Worm (Caenorhabditis elegans) whole organism, L4/young adult: ENCODE measurements around the gene ntl-2.

Source experiments
- W03F9.2 ChIP-seq: fragments of 150-350 bp; optimal IDR thresholded peaks from 2 replicates; lab custom pipeline; 2014; ENCODE audit warnings: missing biosample characterization, missing genetic modification characterization
- dao-5 ChIP-seq: sonication (generic microtip); optimal IDR thresholded peaks from 2 replicates; lab custom pipeline; 2016; ENCODE audit warnings: missing genotype, missing genetic modification characterization, moderate library complexity, missing compliant biosample characterization
- him-1 ChIP-seq: sonication (generic microtip); optimal IDR thresholded peaks from 2 replicates; lab custom pipeline; 2016; ENCODE audit warnings: missing genotype, missing genetic modification reagents, missing genetic modification characterization, missing compliant biosample characterization

Gene ntl-2

DNA sequence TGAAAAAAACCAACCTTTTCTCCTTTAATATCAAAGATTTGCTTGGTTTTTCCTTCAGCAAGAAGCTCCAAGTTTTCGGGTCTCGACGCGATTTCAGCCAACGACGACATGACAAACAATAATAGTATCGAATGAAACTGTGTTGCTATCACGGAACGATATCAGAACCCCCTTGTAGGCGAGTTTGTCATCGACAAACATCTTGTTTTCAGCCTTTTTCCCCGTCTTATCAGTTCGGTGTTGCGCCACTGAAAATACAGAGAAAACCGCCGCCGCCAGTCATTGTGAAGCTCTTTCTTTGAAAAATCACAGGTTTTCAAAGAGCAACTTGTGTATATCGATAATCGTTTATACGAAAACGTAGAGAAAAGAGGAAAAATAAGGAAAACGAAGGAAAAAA lies 3.9 kb downstream of the ntl-2 start, which contains the start of gene paic-1:
TSS of gene paic-1 (minus strand) at position 120 of the 400 bp plus-strand sequence.
- TF ChIP-seq him-1 (tag; lab: Kevin White, UChicago): no peak
- no peak for TF ChIP-seq dao-5 (tag; lab: Kevin White, UChicago)
- TF ChIP-seq W03F9.2 (tag; lab: Kevin White, UChicago): no peak

- TF ChIP-seq him-1 (tag; lab: Kevin White, UChicago) (no peak), dao-5 (tag; lab: Kevin White, UChicago) (no peak), W03F9.2 (tag; lab: Kevin White, UChicago) (no peak)
These were observed 5.4 kb downstream of the ntl-2 start for ce11 chrII:4370842-4371241.

- TF ChIP-seq him-1 (tag; lab: Kevin White, UChicago) (no peak), dao-5 (tag; lab: Kevin White, UChicago) (no peak), W03F9.2 (tag; lab: Kevin White, UChicago) (no peak)
These were observed 6.5 kb downstream of the ntl-2 start for ce11 chrII:4369715-4370114.

DNA sequence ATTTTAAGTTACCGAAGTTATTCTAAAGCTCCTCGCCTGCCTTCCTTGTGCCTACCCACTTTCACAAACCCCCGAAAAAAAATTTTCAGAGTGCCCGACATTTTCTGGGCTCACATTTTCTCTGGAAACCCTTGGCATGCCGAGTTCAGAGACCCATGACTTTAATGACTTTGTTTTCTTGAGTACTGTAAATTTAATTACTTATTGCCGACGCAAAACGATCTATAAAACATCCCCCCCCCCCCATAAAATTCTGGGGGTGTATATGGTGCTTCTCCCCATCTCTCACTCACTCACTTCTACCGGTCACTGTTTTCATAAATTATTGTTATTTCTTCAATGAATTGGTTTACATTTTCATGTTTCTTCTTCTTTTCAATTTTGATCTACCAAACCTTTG lies 8.3 kb downstream of the ntl-2 start, which contains the start of gene try-9:
TSS of gene try-9 (plus strand) at position 301 of the 400 bp plus-strand sequence.
- TF ChIP-seq him-1 (tag; lab: Kevin White, UChicago) (no peak), W03F9.2 (tag; lab: Kevin White, UChicago) (no peak), dao-5 (tag; lab: Kevin White, UChicago) (no peak)

DNA sequence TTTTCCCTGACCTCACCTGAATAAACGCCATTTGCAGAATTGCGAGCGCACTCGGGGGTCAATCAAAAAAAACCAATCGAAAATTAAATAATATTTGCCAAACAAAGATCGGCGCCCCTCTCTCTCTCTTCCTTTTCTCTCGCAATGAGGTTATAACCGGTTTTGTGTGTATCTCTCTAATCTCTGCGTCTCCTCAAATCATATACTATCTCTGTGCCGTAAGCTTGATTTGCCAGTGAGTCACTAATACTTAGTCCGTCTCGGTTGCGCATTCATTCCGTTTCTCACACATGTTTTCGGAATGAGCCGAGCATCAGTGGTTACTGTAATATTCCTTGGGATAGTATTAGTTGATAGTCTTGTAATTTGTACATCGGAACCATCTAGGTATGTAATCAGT lies 14.2 kb downstream of the ntl-2 start:
- no peak for TF ChIP-seq him-1 (tag; lab: Kevin White, UChicago)
- TF ChIP-seq dao-5 (tag; lab: Kevin White, UChicago): no peak
- no peak for TF ChIP-seq W03F9.2 (tag; lab: Kevin White, UChicago)

DNA sequence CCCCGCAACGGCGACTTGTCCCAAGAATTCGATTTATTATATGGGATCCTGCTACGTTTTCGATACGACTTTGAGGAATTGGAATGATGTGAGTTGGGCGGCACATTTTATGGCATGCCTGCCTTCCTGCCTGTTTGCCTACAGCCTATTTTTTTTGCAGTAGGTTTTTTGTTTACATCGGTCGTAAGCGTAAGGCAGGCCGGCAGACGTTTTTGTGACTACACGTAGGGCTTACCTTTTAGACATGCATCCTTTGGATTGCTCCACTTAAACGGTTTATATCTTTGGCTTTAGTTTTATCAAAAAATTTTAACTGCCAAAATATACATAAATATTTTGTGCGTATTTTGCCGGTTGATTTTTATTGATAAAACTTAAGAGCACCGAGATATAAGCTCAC lies 17.0 kb downstream of the ntl-2 start:
- no peak for TF ChIP-seq W03F9.2 (tag; lab: Kevin White, UChicago)
- no peak for TF ChIP-seq him-1 (tag; lab: Kevin White, UChicago)
- TF ChIP-seq dao-5 (tag; lab: Kevin White, UChicago): no peak

- TF ChIP-seq W03F9.2 (tag; lab: Kevin White, UChicago) (no peak), him-1 (tag; lab: Kevin White, UChicago) (no peak), dao-5 (tag; lab: Kevin White, UChicago) (no peak)
These were observed 17.5 kb downstream of the ntl-2 start, which contains the start of gene lat-2 for ce11 chrII:4358765-4359164. Gene lat-2, plus strand, starts transcription at chrII:4359065.

- TF ChIP-seq him-1 (tag; lab: Kevin White, UChicago) (no peak), W03F9.2 (tag; lab: Kevin White, UChicago) (no peak), dao-5 (tag; lab: Kevin White, UChicago) (no peak)
These were observed 21.0 kb downstream of the ntl-2 start, which contains the start of the genes H20J04.7 and H20J04.1 for ce11 chrII:4355217-4355616. Gene H20J04.7, minus strand, starts transcription at chrII:4355317. Gene H20J04.1, plus strand, starts transcription at chrII:4355613.

DNA sequence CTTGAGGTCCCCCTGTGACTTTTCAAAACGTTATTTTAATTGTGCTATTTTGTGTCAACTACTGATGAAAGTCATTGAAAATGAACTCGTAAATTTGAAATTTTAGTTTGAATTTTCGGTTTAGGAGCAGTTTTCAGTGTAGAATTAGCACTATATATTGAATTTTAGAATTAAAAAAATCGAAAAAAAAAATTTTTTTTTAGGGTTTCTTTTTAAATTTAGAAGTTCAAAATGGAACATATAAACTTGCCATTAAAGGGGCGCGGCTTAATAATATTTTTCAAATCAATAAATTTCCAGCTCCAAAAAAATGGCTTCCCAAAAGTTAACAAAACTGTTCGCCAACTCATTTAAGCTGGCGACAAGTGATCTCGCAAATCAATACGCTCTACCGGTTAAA lies 25.4 kb downstream of the ntl-2 start, which contains the start of gene H20J04.9:
TSS of gene H20J04.9 (plus strand) at position 301 of the 400 bp plus-strand sequence.
- no peak for TF ChIP-seq him-1 (tag; lab: Kevin White, UChicago)
- TF ChIP-seq W03F9.2 (tag; lab: Kevin White, UChicago): no peak
- TF ChIP-seq dao-5 (tag; lab: Kevin White, UChicago): no peak

DNA sequence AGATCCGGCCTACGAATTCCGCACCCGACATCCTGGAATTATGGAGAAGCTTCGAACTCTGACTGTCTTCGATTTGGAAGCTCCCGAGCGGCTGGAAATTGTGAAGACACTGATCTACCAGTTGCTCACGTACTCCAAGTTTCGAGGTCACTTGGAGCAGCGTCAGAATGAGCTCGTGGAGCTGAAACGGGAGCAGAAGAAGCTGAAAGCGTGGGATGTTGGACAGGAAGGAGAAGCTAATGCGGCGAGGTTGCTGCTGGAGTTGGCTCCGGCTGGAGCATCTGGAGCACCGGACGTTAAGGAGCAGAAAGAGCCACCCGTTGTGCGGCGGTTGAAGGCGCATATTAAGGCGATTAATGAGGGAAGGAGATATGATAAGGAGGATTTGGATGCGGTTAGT lies 31.9 kb downstream of the ntl-2 start:
- TF ChIP-seq him-1 (tag; lab: Kevin White, UChicago): no peak
- no peak for TF ChIP-seq W03F9.2 (tag; lab: Kevin White, UChicago)
- no peak for TF ChIP-seq dao-5 (tag; lab: Kevin White, UChicago)

- TF ChIP-seq him-1 (tag; lab: Kevin White, UChicago) (no peak), W03F9.2 (tag; lab: Kevin White, UChicago) (no peak)
These were observed 34.8 kb downstream of the ntl-2 start for ce11 chrII:4341484-4341883.

DNA sequence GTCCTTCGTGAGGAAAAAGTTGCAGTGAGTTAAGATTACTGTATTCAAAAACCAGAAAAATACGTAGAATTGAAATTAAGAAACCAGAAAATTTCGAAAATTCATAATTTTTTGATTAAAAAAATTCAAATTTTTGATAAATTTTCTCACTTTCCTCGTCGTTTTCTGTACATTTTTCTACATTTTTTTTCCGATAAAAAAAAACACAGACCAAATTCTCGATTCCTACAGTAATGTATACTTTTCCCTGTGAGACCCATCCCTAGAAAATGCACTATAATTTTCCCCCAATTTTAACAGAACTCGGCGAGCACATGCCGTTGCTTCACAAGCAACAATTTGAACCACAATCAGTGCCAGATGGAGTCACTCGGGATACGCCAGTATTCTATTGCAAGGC lies 36.4 kb downstream of the ntl-2 start, which contains the start of gene athp-2:
TSS of gene athp-2 (plus strand) at position 301 of the 400 bp plus-strand sequence.
- TF ChIP-seq him-1 (tag; lab: Kevin White, UChicago): no peak
- TF ChIP-seq dao-5 (tag; lab: Kevin White, UChicago): no peak
- no peak for TF ChIP-seq W03F9.2 (tag; lab: Kevin White, UChicago)

DNA sequence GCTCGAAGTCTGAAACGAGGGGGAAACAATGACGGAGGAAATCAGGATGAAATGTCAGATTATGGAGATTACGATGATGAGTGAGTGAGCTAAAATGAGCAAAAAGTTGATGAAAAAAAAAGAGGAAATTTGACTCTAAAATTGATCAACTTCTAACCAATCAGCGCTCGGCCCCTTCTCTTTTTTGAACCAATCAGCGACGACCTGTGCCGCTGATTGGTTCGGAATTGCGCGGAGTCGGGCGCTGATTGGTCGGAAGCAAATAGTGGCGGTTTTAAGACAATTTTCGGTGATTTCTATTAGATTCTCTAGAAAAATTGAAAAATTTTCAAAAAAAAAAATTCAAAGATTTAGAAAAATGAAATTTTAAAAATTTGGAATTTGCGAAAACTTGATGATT lies 38.5 kb downstream of the ntl-2 start:
- TF ChIP-seq W03F9.2 (tag; lab: Kevin White, UChicago) (no peak), dao-5 (tag; lab: Kevin White, UChicago) (no peak), him-1 (tag; lab: Kevin White, UChicago) (no peak)

DNA sequence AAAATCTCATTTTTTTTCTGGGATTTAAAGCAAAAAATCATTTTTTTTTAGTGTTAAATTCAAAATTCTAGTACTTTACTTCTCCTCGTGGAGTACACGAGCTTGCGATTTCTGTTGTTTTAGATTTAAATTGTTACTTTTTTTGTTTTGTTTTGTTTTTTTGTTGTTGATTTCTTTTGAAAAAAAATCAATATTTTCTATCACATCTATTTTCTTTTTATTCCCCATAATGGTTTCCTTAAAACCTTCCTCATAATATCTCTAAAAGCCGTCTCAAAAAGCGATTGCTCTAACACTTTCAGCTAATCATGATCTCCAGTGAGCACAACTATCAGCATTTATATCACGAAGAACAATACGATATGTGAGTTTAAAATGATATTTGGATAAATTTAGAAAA lies 41.8 kb downstream of the ntl-2 start, which contains the start of gene madf-3:
TSS of gene madf-3 (plus strand) at position 301 of the 400 bp plus-strand sequence.
- TF ChIP-seq him-1 (tag; lab: Kevin White, UChicago) (no peak), dao-5 (tag; lab: Kevin White, UChicago) (no peak), W03F9.2 (tag; lab: Kevin White, UChicago) (no peak)
